Fruit fly (Drosophila melanogaster) whole organism, embryonic: ENCODE data around the gene CG5892.
A peak's percentile ranks its signal among the peaks of the same experiment; 100 is the strongest.

Source experiments
- ATbp ChIP-seq: fragments of 200-800 bp; sonication (Bioruptor generic); optimal IDR thresholded peaks from 2 replicates; lab custom pipeline; 2017; ENCODE audit warnings: missing biosample characterization, mild to moderate bottlenecking, missing genetic modification characterization, missing genetic modification reagents
- BEAF-32 ChIP-seq: fragments of 200-800 bp; sonication (Bioruptor generic); optimal IDR thresholded peaks from 3 replicates; lab custom pipeline; 2017; ENCODE audit warnings: missing biosample characterization, missing genetic modification characterization, mild to moderate bottlenecking, moderate library complexity, missing genetic modification reagents
- Bgb ChIP-seq: fragments of 200-800 bp; sonication (Bioruptor generic); IDR thresholded peaks from 2 replicates; pipeline ENCODE4 v1.3.6; 2022; ENCODE audit warnings: missing biosample characterization, missing genetic modification characterization; ENCODE audit not compliant: partially characterized antibody
- CG10147 ChIP-seq: fragments of 200-800 bp; sonication (Bioruptor generic); optimal IDR thresholded peaks from 2 replicates; lab custom pipeline; 2019; ENCODE audit warnings: missing biosample characterization, mild to moderate bottlenecking, missing genetic modification characterization, moderate library complexity
- CG11085 ChIP-seq: fragments of 200-800 bp; sonication (Bioruptor generic); IDR thresholded peaks from 2 replicates; pipeline ENCODE4 v1.3.6; 2022; ENCODE audit warnings: missing biosample characterization, missing genetic modification characterization
- CG11456 ChIP-seq: fragments of 200-800 bp; sonication (Bioruptor generic); IDR thresholded peaks from 3 replicates; pipeline ENCODE4 v1.3.6; 2022; ENCODE audit warnings: missing biosample characterization, missing genetic modification characterization
- CG12104 ChIP-seq: fragments of 200-800 bp; sonication (Bioruptor generic); optimal IDR thresholded peaks from 3 replicates; lab custom pipeline; 2016; ENCODE audit warnings: missing biosample characterization, missing genetic modification characterization
- CG12299 ChIP-seq: fragments of 200-800 bp; sonication (Bioruptor generic); optimal IDR thresholded peaks from 2 replicates; lab custom pipeline; 2018; ENCODE audit warnings: missing biosample characterization, mild to moderate bottlenecking, missing genetic modification characterization
- CG1233 ChIP-seq: fragments of 200-800 bp; sonication (Bioruptor generic); optimal IDR thresholded peaks from 4 replicates; lab custom pipeline; 2018; ENCODE audit warnings: missing biosample characterization, mild to moderate bottlenecking, missing genetic modification characterization
- CG12391 ChIP-seq: fragments of 200-800 bp; sonication (Bioruptor generic); optimal IDR thresholded peaks from 3 replicates; lab custom pipeline; 2018; ENCODE audit warnings: missing biosample characterization, mild to moderate bottlenecking, missing genetic modification characterization, moderate library complexity
- CG12942 ChIP-seq: fragments of 200-800 bp; sonication (Bioruptor generic); optimal IDR thresholded peaks from 3 replicates; lab custom pipeline; 2016; ENCODE audit warnings: missing biosample characterization, missing genetic modification characterization
- CG17385 ChIP-seq: fragments of 200-800 bp; sonication (Bioruptor generic); optimal IDR thresholded peaks from 3 replicates; lab custom pipeline; 2018; ENCODE audit warnings: missing biosample characterization, mild to moderate bottlenecking, missing genetic modification characterization
- CG30020 ChIP-seq: fragments of 200-800 bp; optimal IDR thresholded peaks from 2 replicates; lab custom pipeline; 2019; ENCODE audit warnings: missing biosample characterization, mild to moderate bottlenecking, missing genetic modification characterization, moderate library complexity
- CG32532 ChIP-seq: fragments of 200-800 bp; sonication (Bioruptor generic); IDR thresholded peaks from 2 replicates; pipeline ENCODE4 v1.3.6; 2022; ENCODE audit warnings: missing biosample characterization, missing genetic modification characterization
- CG32772 ChIP-seq: fragments of 200-800 bp; sonication (Bioruptor generic); IDR thresholded peaks from 2 replicates; pipeline ENCODE4 v1.3.6; 2022; ENCODE audit warnings: missing biosample characterization, missing genetic modification characterization
- CG6654 ChIP-seq: fragments of 200-800 bp; sonication (Bioruptor generic); optimal IDR thresholded peaks from 2 replicates; lab custom pipeline; 2017; ENCODE audit warnings: missing biosample characterization, mild to moderate bottlenecking, missing genetic modification characterization
- CG6683 ChIP-seq: fragments of 200-800 bp; sonication (Bioruptor generic); optimal IDR thresholded peaks from 2 replicates; lab custom pipeline; 2017; ENCODE audit warnings: missing biosample characterization, mild to moderate bottlenecking, missing genetic modification characterization, missing genetic modification reagents
- Chrac-16 ChIP-seq: fragments of 200-800 bp; sonication (Bioruptor generic); optimal IDR thresholded peaks from 3 replicates; lab custom pipeline; 2016; ENCODE audit warnings: missing biosample characterization, missing genetic modification characterization
- Dp ChIP-seq: fragments of 200-800 bp; sonication (Bioruptor generic); optimal IDR thresholded peaks from 2 replicates; lab custom pipeline; 2018; ENCODE audit warnings: missing biosample characterization, mild to moderate bottlenecking, missing genetic modification characterization, moderate library complexity
- E2f1 ChIP-seq: fragments of 200-800 bp; sonication (Bioruptor generic); IDR thresholded peaks from 2 replicates; pipeline ENCODE4 v1.3.6; 2022; ENCODE audit warnings: missing biosample characterization, missing genetic modification characterization
- Fer1 ChIP-seq: fragments of 200-800 bp; sonication (Bioruptor generic); optimal IDR thresholded peaks from 2 replicates; lab custom pipeline; 2017; ENCODE audit warnings: missing biosample characterization, mild to moderate bottlenecking, missing genetic modification characterization
- HLHmδ ChIP-seq: fragments of 200-800 bp; sonication (Bioruptor generic); optimal IDR thresholded peaks from 2 replicates; lab custom pipeline; 2018; ENCODE audit warnings: missing biosample characterization, mild to moderate bottlenecking, missing genetic modification characterization, moderate library complexity
- Hey ChIP-seq: fragments of 200-800 bp; sonication (Bioruptor generic); optimal IDR thresholded peaks from 3 replicates; lab custom pipeline; 2018; ENCODE audit warnings: missing biosample characterization, mild to moderate bottlenecking, missing genetic modification characterization
- Hr51 ChIP-seq, 2 experiments: fragments of 200-800 bp; sonication (Bioruptor generic); optimal IDR thresholded peaks; 2 replicates in 1 of 2; 3 replicates in 1 of 2; lab custom pipeline; 2016 to 2018; ENCODE audit warnings: missing biosample characterization in 2 of 2, missing genetic modification characterization in 2 of 2, mild to moderate bottlenecking in 1 of 2, moderate library complexity in 1 of 2
- Kr ChIP-seq: fragments of 200-800 bp; sonication (Bioruptor generic); optimal IDR thresholded peaks from 2 replicates; lab custom pipeline; 2017; ENCODE audit warnings: missing biosample characterization, mild to moderate bottlenecking, missing genetic modification characterization
- MBD-R2 ChIP-seq: fragments of 200-800 bp; sonication (Bioruptor generic); IDR thresholded peaks from 2 replicates; pipeline ENCODE4 v1.3.6; 2022; ENCODE audit warnings: missing biosample characterization, missing genetic modification characterization
- Mrtf ChIP-seq: fragments of 200-800 bp; sonication (Bioruptor generic); IDR thresholded peaks from 3 replicates; pipeline ENCODE4 v1.3.6; 2022; ENCODE audit warnings: missing biosample characterization, missing genetic modification characterization
- Ptx1 ChIP-seq: fragments of 200-800 bp; sonication (Bioruptor generic); IDR thresholded peaks from 2 replicates; pipeline ENCODE4 v1.3.6; 2022; ENCODE audit warnings: missing biosample characterization, missing genetic modification characterization
- Sin3A ChIP-seq: fragments of >200 bp; optimal IDR thresholded peaks from 2 replicates; lab custom pipeline; 2018
- al ChIP-seq: fragments of 200-800 bp; sonication (Bioruptor generic); IDR thresholded peaks from 2 replicates; pipeline ENCODE4 v1.3.6; 2022; ENCODE audit warnings: missing biosample characterization, missing genetic modification characterization
- ash1 ChIP-seq: fragments of 200-800 bp; sonication (Bioruptor generic); optimal IDR thresholded peaks from 2 replicates; lab custom pipeline; 2018; ENCODE audit warnings: missing biosample characterization, mild to moderate bottlenecking, missing genetic modification characterization
- chif ChIP-seq, 2 experiments: fragments of 200-800 bp; sonication (Bioruptor generic); optimal IDR thresholded peaks; 3 replicates each; lab custom pipeline; 2016; ENCODE audit warnings: missing biosample characterization in 2 of 2, missing genetic modification characterization in 2 of 2
- ems ChIP-seq: fragments of 200-800 bp; sonication (Bioruptor generic); optimal IDR thresholded peaks from 3 replicates; lab custom pipeline; 2016; ENCODE audit warnings: missing biosample characterization, missing genetic modification characterization
- esg ChIP-seq: fragments of 200-800 bp; sonication (Bioruptor generic); conservative IDR thresholded peaks from 2 replicates; pipeline ENCODE4 v1.3.6; 2022; ENCODE audit warnings: missing biosample characterization, missing genetic modification characterization
- fu2 ChIP-seq: fragments of 200-800 bp; sonication (Bioruptor generic); optimal IDR thresholded peaks from 2 replicates; lab custom pipeline; 2016; ENCODE audit warnings: missing biosample characterization, missing genetic modification characterization
- grau ChIP-seq: fragments of 200-800 bp; optimal IDR thresholded peaks from 3 replicates; lab custom pipeline; 2019; ENCODE audit warnings: missing biosample characterization, mild to moderate bottlenecking, missing genetic modification characterization, moderate library complexity
- gt ChIP-seq: fragments of 200-800 bp; sonication (Bioruptor generic); IDR thresholded peaks from 2 replicates; pipeline ENCODE4 v1.3.6; 2022; ENCODE audit warnings: missing biosample characterization, missing genetic modification characterization
- h ChIP-seq: fragments of >200 bp; optimal IDR thresholded peaks from 2 replicates; lab custom pipeline; 2017
- hbn ChIP-seq: fragments of 200-800 bp; sonication (Bioruptor generic); IDR thresholded peaks from 2 replicates; pipeline ENCODE4 v1.3.6; 2022; ENCODE audit warnings: missing biosample characterization, missing genetic modification characterization; ENCODE audit not compliant: partially characterized antibody
- jumu ChIP-seq: fragments of 200-800 bp; sonication (Bioruptor generic); optimal IDR thresholded peaks from 3 replicates; lab custom pipeline; 2016; ENCODE audit warnings: missing biosample characterization, missing genetic modification characterization
- lab ChIP-seq: fragments of 200-800 bp; sonication (Bioruptor generic); optimal IDR thresholded peaks from 3 replicates; lab custom pipeline; 2017; ENCODE audit warnings: missing biosample characterization, missing genetic modification characterization, mild to moderate bottlenecking, moderate library complexity, missing genetic modification reagents
- lilli ChIP-seq: fragments of 200-800 bp; sonication (Bioruptor generic); optimal IDR thresholded peaks from 3 replicates; lab custom pipeline; 2016; ENCODE audit warnings: missing biosample characterization, missing genetic modification characterization
- nau ChIP-seq: fragments of 200-800 bp; sonication (Bioruptor generic); optimal IDR thresholded peaks from 3 replicates; lab custom pipeline; 2017; ENCODE audit warnings: missing biosample characterization, mild to moderate bottlenecking, missing genetic modification characterization, missing genetic modification reagents
- nom ChIP-seq: fragments of 200-800 bp; sonication (Bioruptor generic); optimal IDR thresholded peaks from 2 replicates; lab custom pipeline; 2017; ENCODE audit warnings: missing biosample characterization, missing genetic modification characterization, mild to moderate bottlenecking, moderate library complexity, missing genetic modification reagents
- p53 ChIP-seq: fragments of 200-800 bp; sonication (Bioruptor generic); optimal IDR thresholded peaks from 2 replicates; lab custom pipeline; 2016; ENCODE audit warnings: missing biosample characterization, missing genetic modification characterization
- pb ChIP-seq: fragments of 200-800 bp; sonication (Bioruptor generic); optimal IDR thresholded peaks from 3 replicates; lab custom pipeline; 2016; ENCODE audit warnings: missing biosample characterization, missing genetic modification characterization
- ranshi ChIP-seq: fragments of 200-800 bp; sonication (Bioruptor generic); IDR thresholded peaks from 2 replicates; pipeline ENCODE4 v1.3.6; 2022; ENCODE audit warnings: missing biosample characterization, missing genetic modification characterization
- sd ChIP-seq: fragments of 200-800 bp; sonication (Bioruptor generic); optimal IDR thresholded peaks from 3 replicates; lab custom pipeline; 2018; ENCODE audit warnings: missing biosample characterization, mild to moderate bottlenecking, missing genetic modification characterization, moderate library complexity
- slbo ChIP-seq: fragments of 200-800 bp; sonication (Bioruptor generic); IDR thresholded peaks from 2 replicates; pipeline ENCODE4 v1.3.6; 2022; ENCODE audit warnings: missing biosample characterization, missing genetic modification characterization
- tll ChIP-seq, 2 experiments: fragments of 200-800 bp in 1 of 2; fragments of >200 bp in 1 of 2; sonication (Bioruptor generic) in 1 of 2; optimal IDR thresholded peaks; 2 replicates each; lab custom pipeline; 2017 to 2019; ENCODE audit warnings: missing biosample characterization in 2 of 2, missing genetic modification characterization in 2 of 2, mild to moderate bottlenecking in 1 of 2, moderate library complexity in 1 of 2
- vvl ChIP-seq: fragments of 200-800 bp; sonication (Bioruptor generic); IDR thresholded peaks from 2 replicates; pipeline ENCODE4 v1.3.6; 2022; ENCODE audit warnings: missing biosample characterization, missing genetic modification characterization

The CG5892 gene

DNA sequence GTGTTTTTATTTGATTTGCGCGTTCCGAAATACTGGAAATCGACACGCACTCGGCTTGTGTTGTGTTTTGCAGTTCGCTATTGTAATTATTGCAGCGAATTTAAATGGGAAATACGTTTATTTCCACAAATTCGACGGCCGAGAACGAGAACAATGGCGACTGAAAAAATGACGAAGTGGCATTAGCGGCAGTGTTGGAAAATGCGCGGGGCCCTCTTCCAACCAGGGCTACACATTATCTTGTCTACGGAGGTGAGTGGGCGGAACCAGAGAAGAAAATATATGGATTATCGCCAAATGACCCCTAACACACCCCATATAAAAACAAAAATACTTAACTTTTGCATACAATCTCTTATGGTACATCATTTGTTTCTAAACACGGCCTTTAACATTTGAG, 26.5 kb downstream of the CG5892 start, which contains the start of gene Rab1 (continued):
- TF ChIP-seq Hey = no peak
- TF ChIP-seq CG11085 = 0 out of 2 replicates have a peak, but pooled peaks have one; percentile 26
- peak; percentile 1 for TF ChIP-seq CG30020 (tag; lab: Kevin White, UChicago)
- peak; percentile 28 for TF ChIP-seq Fer1
- peak; percentile 39 for TF ChIP-seq pb
- no peak for TF ChIP-seq CG10147 (GFP tag; lab: Kevin White, UChicago)
- TF ChIP-seq tll (GFP tag; optimal IDR thresholded peaks at IDR 0.05; lab: Kevin White, UChicago) = no peak
- TF ChIP-seq nau = no peak
- TF ChIP-seq CG12299 (tag; lab: Kevin White, UChicago) = peak; percentile 9
- peak; percentile 66 for TF ChIP-seq slbo
- no peak for TF ChIP-seq p53 (GFP tag; lab: Kevin White, UChicago)
- no peak for TF ChIP-seq ATbp (GFP tag; lab: Kevin White, UChicago)
- TF ChIP-seq esg (GFP tag; lab: Robert Waterston, UW) = no peak
- peak; percentile 51; the same call in 1 of the 2 replicates for TF ChIP-seq CG32532 (GFP tag; lab: Robert Waterston, UW)
- TF ChIP-seq h (lab: Kevin White, UChicago) = no peak
- TF ChIP-seq CG6654 (GFP tag; lab: Kevin White, UChicago) = no peak
- TF ChIP-seq Ptx1 (GFP tag; lab: Robert Waterston, UW) = 0 out of 2 replicates have a peak, but pooled peaks have one; percentile 26
- TF ChIP-seq CG12104 (GFP tag; lab: Kevin White, UChicago) = peak; percentile 8
- TF ChIP-seq CG6683 (GFP tag; lab: Kevin White, UChicago) = no peak
- peak; percentile 78 for TF ChIP-seq MBD-R2 (GFP tag; lab: Robert Waterston, UW)
- peak; percentile 35 for TF ChIP-seq fu2
- 0 out of 2 replicates have a peak, but pooled peaks have one; percentile 11 for TF ChIP-seq al (GFP tag; lab: Robert Waterston, UW)
- peak in 1 of 2 experiments; percentile 59 for TF ChIP-seq Hr51 (GFP tag; optimal IDR thresholded peaks at IDR 0.05; lab: Kevin White, UChicago)
- TF ChIP-seq gt (GFP tag; lab: Robert Waterston, UW) = no peak
- peak; percentile 34 for TF ChIP-seq grau (tag; lab: Kevin White, UChicago)
- peak; percentile 28 for TF ChIP-seq ash1
- TF ChIP-seq Dp (GFP tag; lab: Kevin White, UChicago) = peak; percentile 13
- TF ChIP-seq nom = peak; percentile 29
- TF ChIP-seq Kr (GFP tag; lab: Kevin White, UChicago) = no peak
- peak; percentile 5 to 15 for TF ChIP-seq chif (GFP tag; optimal IDR thresholded peaks at IDR 0.05; lab: Kevin White, UChicago)
- TF ChIP-seq Sin3A (lab: Kevin White, UChicago) = peak; percentile 12
- TF ChIP-seq BEAF-32 (GFP tag; lab: Kevin White, UChicago) = peak; percentile 48
- TF ChIP-seq CG12391 (tag; lab: Kevin White, UChicago) = peak; percentile 17
- TF ChIP-seq Bgb (GFP tag; lab: Robert Waterston, UW) = peak; percentile 32; the same call in 1 of the 2 replicates
- TF ChIP-seq HLHmδ (GFP tag; lab: Kevin White, UChicago) = peak; percentile 41
- TF ChIP-seq Mrtf (GFP tag; lab: Robert Waterston, UW) = no peak
- TF ChIP-seq lilli (GFP tag; lab: Kevin White, UChicago) = peak; percentile 58
- no peak for TF ChIP-seq CG32772 (GFP tag; lab: Robert Waterston, UW)
- no peak for TF ChIP-seq CG12942 (GFP tag; lab: Kevin White, UChicago)
- TF ChIP-seq hbn = no peak
- TF ChIP-seq vvl (GFP tag; lab: Robert Waterston, UW) = peak; percentile 71
- peak; percentile 19 for TF ChIP-seq CG17385
- TF ChIP-seq E2f1 = no peak
- peak; percentile 12 for TF ChIP-seq sd (tag; lab: Kevin White, UChicago)
- TF ChIP-seq Chrac-16 (GFP tag; lab: Kevin White, UChicago) = peak; percentile 41
- peak; percentile 73; the same call in 2 of the 3 replicates for TF ChIP-seq CG11456 (GFP tag; lab: Robert Waterston, UW)
- peak; percentile 27 for TF ChIP-seq CG1233 (GFP tag; lab: Kevin White, UChicago)
- peak; percentile 50 for TF ChIP-seq lab
- TF ChIP-seq ranshi (GFP tag; lab: Robert Waterston, UW) = no peak
- peak; percentile 36 for TF ChIP-seq jumu (GFP tag; lab: Kevin White, UChicago)
- TF ChIP-seq ems (GFP tag; lab: Kevin White, UChicago) = peak; percentile 19
